Worm (Caenorhabditis elegans) whole organism, L4 larva: Measurements from ENCODE around the gene dhs-19.
"Not testable (repeated sequence)": the region's sequence is repeated elsewhere in the genome, so short reads cannot be mapped to it uniquely, and the experiment has no call there.

ENCODE experiments used
- R02D3.7 ChIP-seq: fragments of 150-350 bp; sonication (generic microtip); optimal IDR thresholded peaks from 3 replicates; lab custom pipeline; 2014; ENCODE audit warnings: missing biosample characterization, missing genetic modification characterization
- T20F7.1 ChIP-seq: fragments of 200-800 bp; sonication (Bioruptor generic); optimal IDR thresholded peaks from 2 replicates; lab custom pipeline; 2018; ENCODE audit warnings: mild to moderate bottlenecking, missing genetic modification characterization, missing compliant biosample characterization
- T26A8.4 ChIP-seq: fragments of 200-800 bp; sonication (Bioruptor generic); IDR thresholded peaks from 2 replicates; pipeline ENCODE4 v1.3.6; 2022; ENCODE audit warnings: missing genetic modification characterization, missing compliant biosample characterization
- Y48G9A.11 ChIP-seq: fragments of 200-800 bp; sonication (Bioruptor generic); IDR thresholded peaks from 2 replicates; pipeline ENCODE4 v1.3.6; 2022; ENCODE audit warnings: missing genetic modification reagents, missing genetic modification characterization, missing compliant biosample characterization
- ZK337.2 ChIP-seq: fragments of 200-800 bp; sonication (Bioruptor generic); IDR thresholded peaks from 2 replicates; pipeline ENCODE4 v1.3.6; 2022; ENCODE audit warnings: missing genetic modification reagents, missing genetic modification characterization, missing compliant biosample characterization
- aha-1 ChIP-seq: fragments of 150-350 bp; peaks from one replicate; lab custom pipeline; 2014; ENCODE audit warnings: missing biosample characterization, missing genetic modification characterization
- ceh-20 ChIP-seq: fragments of 200-800 bp; sonication (Bioruptor generic); IDR thresholded peaks from 2 replicates; pipeline ENCODE4 v1.3.6; 2022; ENCODE audit warnings: missing genetic modification reagents, missing genetic modification characterization, missing compliant biosample characterization
- ctbp-1 ChIP-seq: fragments of 200-800 bp; sonication (Bioruptor generic); IDR thresholded peaks from 2 replicates; pipeline ENCODE4 v1.3.6; 2022; ENCODE audit warnings: missing genetic modification reagents, missing genetic modification characterization, missing compliant biosample characterization
- daf-16 ChIP-seq, 3 experiments: sonication (generic microtip); optimal IDR thresholded peaks; 2 replicates each; lab custom pipeline; 2016 to 2017; ENCODE audit warnings: missing genetic modification characterization in 3 of 3, missing genetic modification reagents in 3 of 3, mild to moderate bottlenecking in 2 of 3, missing compliant biosample characterization in 2 of 3, missing biosample characterization in 1 of 3, moderate library complexity in 1 of 3
- dmd-6 ChIP-seq: fragments of 200-800 bp; sonication (Bioruptor generic); IDR thresholded peaks from 2 replicates; pipeline ENCODE4 v1.3.6; 2022; ENCODE audit warnings: missing genetic modification reagents, missing genetic modification characterization, missing compliant biosample characterization
- dmd-9 ChIP-seq: fragments of 200-800 bp; sonication (Bioruptor generic); IDR thresholded peaks from 2 replicates; pipeline ENCODE4 v1.3.6; 2022; ENCODE audit warnings: missing genetic modification reagents, missing genetic modification characterization, missing compliant biosample characterization
- dpl-1 ChIP-seq: fragments of 150-350 bp; optimal IDR thresholded peaks from 2 replicates; lab custom pipeline; 2014; ENCODE audit warnings: missing biosample characterization, missing genetic modification reagents, missing genetic modification characterization
- duxl-1 ChIP-seq: sonication (generic microtip); optimal IDR thresholded peaks from 2 replicates; lab custom pipeline; 2016; ENCODE audit warnings: mild to moderate bottlenecking, missing genetic modification characterization, moderate library complexity, missing compliant biosample characterization; ENCODE audit not compliant: poor library complexity
- dve-1 ChIP-seq: sonication (generic microtip); optimal IDR thresholded peaks from 2 replicates; lab custom pipeline; 2017; ENCODE audit warnings: antibody characterized with exemption, mild to moderate bottlenecking, missing genetic modification characterization, missing compliant biosample characterization; ENCODE audit not compliant: insufficient read depth
- hlh-11 ChIP-seq: fragments of 200-800 bp; sonication (Bioruptor generic); optimal IDR thresholded peaks from 2 replicates; lab custom pipeline; 2018; ENCODE audit warnings: mild to moderate bottlenecking, missing genetic modification characterization, missing compliant biosample characterization
- hlh-30 ChIP-seq: sonication (generic microtip); optimal IDR thresholded peaks from 2 replicates; lab custom pipeline; 2017; ENCODE audit warnings: antibody characterized with exemption, mild to moderate bottlenecking, missing genetic modification characterization, missing compliant biosample characterization; ENCODE audit not compliant: insufficient read depth
- hmg-1.1 ChIP-seq: fragments of 200-800 bp; sonication (Bioruptor generic); IDR thresholded peaks from 2 replicates; pipeline ENCODE4 v1.3.6; 2022; ENCODE audit warnings: missing genetic modification reagents, missing genetic modification characterization, missing compliant biosample characterization
- lim-7 ChIP-seq: fragments of 200-800 bp; sonication (Bioruptor generic); IDR thresholded peaks from 2 replicates; pipeline ENCODE4 v1.3.6; 2022; ENCODE audit warnings: missing genetic modification characterization, missing compliant biosample characterization
- lin-13 ChIP-seq: fragments of 150-350 bp; optimal IDR thresholded peaks from 2 replicates; lab custom pipeline; 2014; ENCODE audit warnings: missing biosample characterization, missing genetic modification reagents, missing genetic modification characterization
- lin-29 ChIP-seq: fragments of 200-800 bp; sonication (Bioruptor generic); IDR thresholded peaks from 2 replicates; pipeline ENCODE4 v1.3.6; 2022; ENCODE audit warnings: missing genetic modification reagents, missing genetic modification characterization, missing compliant biosample characterization
- lin-38 ChIP-seq: fragments of 200-800 bp; sonication (Bioruptor generic); IDR thresholded peaks from 2 replicates; pipeline ENCODE4 v1.3.6; 2022; ENCODE audit warnings: missing genetic modification reagents, missing genetic modification characterization, missing compliant biosample characterization
- lin-39 ChIP-seq: fragments of 150-350 bp; optimal IDR thresholded peaks from 2 replicates; lab custom pipeline; 2014; ENCODE audit warnings: missing biosample characterization, missing genetic modification reagents, missing genetic modification characterization
- lsy-2 ChIP-seq, 2 experiments: fragments of 150-350 bp in 1 of 2; sonication (generic microtip) in 1 of 2; optimal IDR thresholded peaks; 2 replicates each; lab custom pipeline; 2014 to 2017; ENCODE audit warnings: missing biosample characterization in 2 of 2, missing genetic modification characterization in 2 of 2
- mdl-1 ChIP-seq, 2 experiments: fragments of 150-350 bp in 1 of 2; sonication (generic microtip) in 1 of 2; optimal IDR thresholded peaks; 2 replicates each; lab custom pipeline; 2014 to 2017; ENCODE audit warnings: missing biosample characterization in 2 of 2, missing genetic modification characterization in 2 of 2
- mep-1 ChIP-seq: fragments of 150-350 bp; sonication (generic microtip); optimal IDR thresholded peaks from 3 replicates; lab custom pipeline; 2014; ENCODE audit warnings: missing biosample characterization, missing genetic modification characterization
- mxl-3 ChIP-seq: fragments of 200-800 bp; sonication (Bioruptor generic); optimal IDR thresholded peaks from 2 replicates; lab custom pipeline; 2018; ENCODE audit warnings: mild to moderate bottlenecking, missing genetic modification characterization, missing compliant biosample characterization
- nhr-102 ChIP-seq: sonication (generic microtip); optimal IDR thresholded peaks from 2 replicates; lab custom pipeline; 2016; ENCODE audit warnings: mild to moderate bottlenecking, missing genetic modification characterization, moderate library complexity, missing compliant biosample characterization
- nhr-11 ChIP-seq: fragments of 150-350 bp; optimal IDR thresholded peaks from 2 replicates; lab custom pipeline; 2014; ENCODE audit warnings: missing biosample characterization, missing genetic modification characterization
- nhr-25 ChIP-seq: sonication (generic microtip); optimal IDR thresholded peaks from 2 replicates; lab custom pipeline; 2017; ENCODE audit warnings: missing genetic modification characterization, mild to moderate bottlenecking, missing compliant biosample characterization, antibody characterized with exemption, moderate library complexity, borderline replicate concordance; ENCODE audit not compliant: insufficient read depth
- nhr-28 ChIP-seq: fragments of 150-350 bp; optimal IDR thresholded peaks from 2 replicates; lab custom pipeline; 2014; ENCODE audit warnings: missing biosample characterization, missing genetic modification characterization
- nhr-48 ChIP-seq: sonication (generic microtip); optimal IDR thresholded peaks from 2 replicates; lab custom pipeline; 2016; ENCODE audit warnings: mild to moderate bottlenecking, missing genetic modification characterization, missing compliant biosample characterization
- nhr-77 ChIP-seq: fragments of 150-350 bp; optimal IDR thresholded peaks from 2 replicates; lab custom pipeline; 2014; ENCODE audit warnings: missing biosample characterization, missing genetic modification characterization
- pha-4 ChIP-seq, 2 experiments: fragments of 150-350 bp in 1 of 2; fragments of 200-800 bp in 1 of 2; sonication (Bioruptor generic) in 1 of 2; IDR thresholded peaks in 1 of 2; optimal IDR thresholded peaks in 1 of 2; 2 replicates each; pipeline versions ENCODE4 v1.3.6 to Lab custom; 2014 to 2022; ENCODE audit warnings: missing genetic modification characterization in 2 of 2, missing genetic modification reagents in 2 of 2, missing biosample characterization in 1 of 2, missing compliant biosample characterization in 1 of 2
- php-3 ChIP-seq: fragments of 200-800 bp; sonication (Bioruptor generic); IDR thresholded peaks from 2 replicates; pipeline ENCODE4 v1.3.6; 2022; ENCODE audit warnings: missing genetic modification reagents, missing genetic modification characterization, missing compliant biosample characterization
- rbr-2 ChIP-seq: sonication (generic microtip); optimal IDR thresholded peaks from 2 replicates; lab custom pipeline; 2016; ENCODE audit warnings: missing genotype, missing genetic modification characterization, missing compliant biosample characterization
- saeg-2 ChIP-seq: fragments of 200-800 bp; sonication (Bioruptor generic); IDR thresholded peaks from 2 replicates; pipeline ENCODE4 v1.3.6; 2022; ENCODE audit warnings: missing genetic modification reagents, missing genetic modification characterization, missing compliant biosample characterization
- set-16 ChIP-seq: fragments of 200-800 bp; sonication (Bioruptor generic); IDR thresholded peaks from 2 replicates; pipeline ENCODE4 v1.3.6; 2022; ENCODE audit warnings: missing genetic modification reagents, missing genetic modification characterization, missing compliant biosample characterization
- spr-1 ChIP-seq: sonication (generic microtip); optimal IDR thresholded peaks from 2 replicates; lab custom pipeline; 2016; ENCODE audit warnings: mild to moderate bottlenecking, missing genetic modification characterization, missing compliant biosample characterization
- tra-1 ChIP-seq: fragments of 200-800 bp; sonication (Bioruptor generic); IDR thresholded peaks from 2 replicates; pipeline ENCODE4 v1.3.6; 2022; ENCODE audit warnings: missing genetic modification reagents, missing genetic modification characterization, missing compliant biosample characterization
- unc-130 ChIP-seq: sonication (generic microtip); optimal IDR thresholded peaks from 2 replicates; lab custom pipeline; 2016; ENCODE audit warnings: missing genetic modification reagents, missing genetic modification characterization, missing compliant biosample characterization
- vab-7 ChIP-seq: fragments of 200-800 bp; sonication (Bioruptor generic); IDR thresholded peaks from 2 replicates; pipeline ENCODE4 v1.3.6; 2022; ENCODE audit warnings: missing genetic modification reagents, missing genetic modification characterization, missing compliant biosample characterization
- ztf-7 ChIP-seq: fragments of 150-350 bp; optimal IDR thresholded peaks from 2 replicates; lab custom pipeline; 2014; ENCODE audit warnings: missing biosample characterization, missing genetic modification characterization

dhs-19 gene

DNA sequence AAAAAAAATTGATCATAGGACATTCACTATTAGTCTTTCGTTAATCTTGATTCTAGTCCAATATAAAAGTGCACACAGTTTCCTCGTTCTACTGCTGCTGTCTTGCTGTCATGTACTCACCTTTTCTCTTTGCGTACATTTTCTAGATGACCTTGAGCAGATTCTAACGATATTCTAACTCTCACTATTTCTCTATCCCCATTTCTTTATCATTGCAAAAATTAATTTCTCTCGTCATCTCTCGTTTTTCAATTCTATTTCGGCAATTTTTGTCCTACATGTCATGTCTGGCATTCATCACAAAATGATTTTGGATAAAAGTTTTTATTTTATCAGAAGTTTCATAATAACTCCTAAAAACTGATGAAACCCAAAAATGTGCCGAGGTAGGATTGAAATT is 18.5 kb upstream of the dhs-19 start, which contains the start of gene ttll-5:
ttll-5 (plus strand) TSS at position 288 of the 400 bp plus-strand sequence.
- TF ChIP-seq ztf-7 (tag; lab: Kevin White, UChicago) (no peak), nhr-28 (peak; percentile 36), T20F7.1 (GFP tag; lab: Kevin White, UChicago) (no peak), nhr-25 (peak; percentile 8), lin-39 (tag; lab: Kevin White, UChicago) (no peak), hlh-30 (tag; lab: Kevin White, UChicago) (no peak)

DNA sequence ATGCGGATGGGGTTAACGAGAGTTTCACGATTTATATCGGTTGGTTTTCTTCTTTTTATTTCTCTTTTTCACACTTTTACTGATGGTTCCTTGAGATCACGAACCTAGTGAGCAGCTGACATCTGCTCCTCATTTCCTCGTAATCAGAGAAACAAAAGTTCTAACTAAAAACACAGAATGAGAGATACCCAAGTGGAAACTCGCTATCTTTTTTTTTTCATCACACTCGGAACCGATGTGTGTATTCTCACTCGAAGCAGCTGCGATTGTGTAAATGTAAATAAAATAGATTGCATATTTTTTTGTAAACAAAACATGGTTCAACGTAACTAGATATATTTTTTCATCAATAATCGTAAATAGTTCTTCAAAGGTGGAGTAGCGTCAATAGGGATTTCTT is 16.1 kb upstream of the dhs-19 start:
- TF ChIP-seq nhr-11 (peak; percentile 24), hlh-11 (tag; lab: Kevin White, UChicago) (peak; percentile 51), T26A8.4 (GFP tag; lab: Robert Waterston, UW) (no peak), set-16 (GFP tag; lab: Robert Waterston, UW) (no peak), duxl-1 (no peak), daf-16 (GFP tag; optimal IDR thresholded peaks at IDR 0.05; lab: Kevin White, UChicago) (peak in 1 of 2 experiments; percentile 97), daf-16 (tag; optimal IDR thresholded peaks at IDR 0.05; lab: Kevin White, UChicago) (no peak)

DNA sequence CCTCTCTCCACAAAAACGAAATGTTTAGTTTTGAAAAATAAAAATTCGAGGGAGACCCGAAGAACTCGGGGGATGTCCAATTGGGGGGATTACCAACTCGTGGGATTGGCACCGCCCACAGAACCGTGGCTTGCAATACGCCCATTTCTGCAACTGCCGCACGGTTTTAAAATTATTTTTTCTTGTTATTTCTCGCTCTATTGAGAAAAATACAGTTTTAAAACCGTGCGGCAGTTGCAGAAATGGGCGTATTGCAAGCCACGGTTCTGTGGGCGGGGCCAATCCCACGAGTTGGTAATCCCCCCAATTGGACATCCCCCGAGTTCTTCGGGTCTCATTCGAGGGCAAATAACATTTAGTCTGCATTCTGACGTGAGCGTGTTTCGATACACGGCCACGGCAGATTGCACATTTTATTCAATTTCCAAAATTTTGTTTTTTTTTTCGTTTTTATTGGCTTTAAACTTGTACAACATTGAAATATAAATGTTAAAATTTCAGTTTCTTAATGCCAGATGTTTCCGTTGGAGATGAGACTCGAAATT is 14.6 kb upstream of the dhs-19 start, which contains the start of the genes C55A6.1 and C55A6.10:
C55A6.1 (minus strand) TSS at position 116 of the 545 bp plus-strand sequence.
C55A6.10 (plus strand) TSS at position 495 of the 545 bp plus-strand sequence.
- TF ChIP-seq ctbp-1 (GFP tag; lab: Robert Waterston, UW) (peak; percentile 95), lin-38 (GFP tag; lab: Robert Waterston, UW) (peak; percentile 87), mxl-3 (GFP tag; lab: Kevin White, UChicago) (peak; percentile 41), nhr-28 (peak; percentile 12), nhr-48 (tag; lab: Kevin White, UChicago) (peak; percentile 64), ZK337.2 (GFP tag; lab: Robert Waterston, UW) (0 out of 2 replicates have a peak, but pooled peaks have one; percentile 11), pha-4 (GFP tag; IDR thresholded peaks at IDR 0.05; lab: Robert Waterston, UW) (peak; percentile 88), nhr-25 (peak; percentile 26), nhr-77 (tag; lab: Kevin White, UChicago) (peak; percentile 11), saeg-2 (GFP tag; lab: Robert Waterston, UW) (peak; percentile 60; the same call in 1 of the 2 replicates), lim-7 (peak; percentile 12), php-3 (peak; percentile 53; the same call in 1 of the 2 replicates), T20F7.1 (GFP tag; lab: Kevin White, UChicago) (peak; percentile 36), Y48G9A.11 (GFP tag; lab: Robert Waterston, UW) (0 out of 2 replicates have a peak, but pooled peaks have one; percentile 54), nhr-102 (tag; lab: Kevin White, UChicago) (peak; percentile 50), hlh-11 (tag; lab: Kevin White, UChicago) (peak; percentile 61), rbr-2 (tag; lab: Kevin White, UChicago) (peak; percentile 81), mep-1 (tag; lab: Kevin White, UChicago) (peak; percentile 88), daf-16 (tag; optimal IDR thresholded peaks at IDR 0.05; lab: Kevin White, UChicago) (peak; percentile 51), tra-1 (GFP tag; lab: Robert Waterston, UW) (0 out of 2 replicates have a peak, but pooled peaks have one; percentile 55), vab-7 (GFP tag; lab: Robert Waterston, UW) (peak; percentile 70; the same call in 1 of the 2 replicates), hmg-1.1 (GFP tag; lab: Robert Waterston, UW) (peak; percentile 91), ceh-20 (GFP tag; lab: Robert Waterston, UW) (peak; percentile 69), unc-130 (GFP tag; lab: Kevin White, UChicago) (peak; percentile 85), lin-13 (GFP tag; lab: Kevin White, UChicago) (peak; percentile 42), lsy-2 (tag; optimal IDR thresholded peaks at IDR 0.05; lab: Kevin White, UChicago) (peak; percentile 31 to 81), mdl-1 (tag; optimal IDR thresholded peaks at IDR 0.05; lab: Kevin White, UChicago) (peak in 1 of 2 experiments; percentile 52), aha-1 (peak; percentile 55), hlh-30 (tag; lab: Kevin White, UChicago) (peak; percentile 49), lin-29 (GFP tag; lab: Robert Waterston, UW) (0 out of 2 replicates have a peak, but pooled peaks have one; percentile 41), T26A8.4 (GFP tag; lab: Robert Waterston, UW) (peak; percentile 68), dmd-9 (GFP tag; lab: Robert Waterston, UW) (peak; percentile 67; the same call in 1 of the 2 replicates), dve-1 (peak; percentile 56), spr-1 (tag; lab: Kevin White, UChicago) (peak; percentile 62), R02D3.7 (tag; lab: Kevin White, UChicago) (peak; percentile 5), dmd-6 (GFP tag; lab: Robert Waterston, UW) (peak; percentile 79), dpl-1 (GFP tag; lab: Kevin White, UChicago) (peak; percentile 44)
- TF ChIP-seq pha-4 (tag; optimal IDR thresholded peaks at IDR 0.05; lab: Kevin White, UChicago); daf-16 (GFP tag; optimal IDR thresholded peaks at IDR 0.05; lab: Kevin White, UChicago): not testable (repeated sequence)
